Fruit fly (Drosophila melanogaster): ENCODE results near the gene Las.

Las gene

DNA sequence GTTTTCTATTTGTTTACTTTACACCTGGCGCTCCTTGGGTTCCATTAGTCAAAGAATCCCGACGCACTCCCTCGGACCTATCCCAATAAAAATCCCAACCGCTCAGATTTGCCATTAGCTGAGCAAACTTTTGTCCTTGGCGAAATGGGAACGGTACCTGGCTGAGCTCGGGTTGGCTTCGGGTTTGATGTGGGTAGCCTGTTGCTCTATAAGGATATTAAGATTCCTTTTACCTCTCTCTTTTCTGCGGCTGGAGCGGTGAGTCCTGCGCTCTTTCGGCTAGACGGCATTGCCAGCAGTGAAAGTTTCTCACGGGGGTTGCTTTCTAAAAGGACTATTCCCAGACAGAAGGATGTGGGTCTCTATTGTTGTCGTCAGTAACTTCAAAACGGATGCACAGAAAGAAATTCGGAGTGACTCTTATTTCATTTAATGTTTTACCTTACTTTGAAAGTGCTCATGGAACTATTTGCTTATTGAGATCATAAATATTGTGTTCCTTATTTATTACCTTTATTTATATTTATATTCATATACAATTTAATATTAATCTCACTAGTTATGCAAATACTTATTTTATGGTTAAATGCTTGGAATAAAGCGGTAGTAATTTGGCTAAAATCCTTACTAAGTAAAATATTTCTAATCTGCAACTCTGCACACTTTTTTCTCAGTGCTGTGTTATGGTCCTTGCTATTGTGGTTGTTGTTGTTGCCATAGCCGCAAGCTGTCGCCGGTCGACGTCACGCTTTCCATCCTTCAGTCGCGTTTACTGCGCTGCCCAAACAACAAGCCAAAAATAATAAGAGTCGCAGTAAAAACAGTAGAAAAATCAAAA, 9.7 kb upstream of the Las start, which contains the start of gene CG5910 (continued):
- peak; percentile 95 for TF ChIP-seq CG8924 (tag; optimal IDR thresholded peaks at IDR 0.05)
- TF ChIP-seq Hr39 (optimal IDR thresholded peaks at IDR 0.05) = no peak
- peak; percentile 93 for TF ChIP-seq grau (tag; optimal IDR thresholded peaks at IDR 0.05)
- no peak for TF ChIP-seq CG10565 (GFP tag; optimal IDR thresholded peaks at IDR 0.05)
- TF ChIP-seq stc (GFP tag; IDR thresholded peaks at IDR 0.05) = peak; percentile 78
- peak; percentile 50; the same call in 1 of the 2 replicates for TF ChIP-seq CG17612 (GFP tag; IDR thresholded peaks at IDR 0.05)
- TF ChIP-seq CG8388 (GFP tag; optimal IDR thresholded peaks at IDR 0.05) = peak; percentile 87
- peak; percentile 83 for TF ChIP-seq CG17385 (GFP tag; optimal IDR thresholded peaks at IDR 0.05)
- 0 out of 2 replicates have a peak, but pooled peaks have one; percentile 33 for TF ChIP-seq ara (GFP tag; IDR thresholded peaks at IDR 0.05)
- TF ChIP-seq CG11695 (GFP tag; IDR thresholded peaks at IDR 0.05) = peak; percentile 87
- TF ChIP-seq amos (GFP tag; IDR thresholded peaks at IDR 0.05; ENCODE audit: partially characterized antibody) = no peak
- peak; percentile 54; the same call in 1 of the 2 replicates for TF ChIP-seq CG6272 (GFP tag; IDR thresholded peaks at IDR 0.05)
- TF ChIP-seq CG11504 (tag; optimal IDR thresholded peaks at IDR 0.05) = peak; percentile 94
- peak; percentile 75 for TF ChIP-seq Ada2b (GFP tag; IDR thresholded peaks at IDR 0.05)
- peak; percentile 50; the same call in 1 of the 2 replicates for TF ChIP-seq peb (GFP tag; IDR thresholded peaks at IDR 0.05)
- TF ChIP-seq CG33557 (GFP tag; optimal IDR thresholded peaks at IDR 0.05) = peak; percentile 90
- no peak for TF ChIP-seq Blimp-1 (GFP tag; optimal IDR thresholded peaks at IDR 0.05)
- TF ChIP-seq Dref (GFP tag; IDR thresholded peaks at IDR 0.05) = no peak
- TF ChIP-seq aop (GFP tag; IDR thresholded peaks at IDR 0.05) = no peak
- TF ChIP-seq CG11696 (GFP tag; IDR thresholded peaks at IDR 0.05) = peak; percentile 66; the same call in 1 of the 2 replicates
- TF ChIP-seq gro (GFP tag; optimal IDR thresholded peaks at IDR 0.05) = no peak
- TF ChIP-seq MBD-R2 (GFP tag; IDR thresholded peaks at IDR 0.05) = no peak
- TF ChIP-seq gsb-n (tag; optimal IDR thresholded peaks at IDR 0.05) = peak; percentile 90
- no peak for TF ChIP-seq CG17568 (GFP tag; optimal IDR thresholded peaks at IDR 0.05)
- TF ChIP-seq Nf-YA (GFP tag; IDR thresholded peaks at IDR 0.05) = peak; percentile 41; the same call in 1 of the 2 replicates
- TF ChIP-seq CG3281 (GFP tag; optimal IDR thresholded peaks at IDR 0.05) = peak; percentile 93
- peak; percentile 84 for TF ChIP-seq row (GFP tag; IDR thresholded peaks at IDR 0.05)
- peak; percentile 74 for TF ChIP-seq al (GFP tag; IDR thresholded peaks at IDR 0.05)
- peak; percentile 88 for TF ChIP-seq CG4424 (GFP tag; optimal IDR thresholded peaks at IDR 0.05)
- TF ChIP-seq gsb (GFP tag; IDR thresholded peaks at IDR 0.05) = peak; percentile 52; the same call in 1 of the 2 replicates
- 0 out of 3 replicates have a peak, but pooled peaks have one; percentile 32 for TF ChIP-seq ken (GFP tag; IDR thresholded peaks at IDR 0.05)
- TF ChIP-seq crc (GFP tag; optimal IDR thresholded peaks at IDR 0.05) = no peak
- TF ChIP-seq CG6813 (GFP tag; optimal IDR thresholded peaks at IDR 0.05) = peak; percentile 87
- TF ChIP-seq CG9215 (GFP tag; IDR thresholded peaks at IDR 0.05) = peak; percentile 80
- no peak for TF ChIP-seq disco-r (GFP tag; optimal IDR thresholded peaks at IDR 0.05)
- no peak for TF ChIP-seq mld (GFP tag; IDR thresholded peaks at IDR 0.05; ENCODE audit: partially characterized antibody)
- TF ChIP-seq ewg (GFP tag; optimal IDR thresholded peaks at IDR 0.05) = peak; percentile 69
- TF ChIP-seq NC2β (GFP tag; optimal IDR thresholded peaks at IDR 0.05) = no peak
- peak; percentile 95 for TF ChIP-seq nmo (GFP tag; optimal IDR thresholded peaks at IDR 0.05)
- peak; percentile 79 for TF ChIP-seq CG4820 (GFP tag; optimal IDR thresholded peaks at IDR 0.05)
- TF ChIP-seq twi (tag; optimal IDR thresholded peaks at IDR 0.05) = peak; percentile 80
- peak; percentile 41; the same call in 1 of the 2 replicates for TF ChIP-seq gt (GFP tag; IDR thresholded peaks at IDR 0.05)
- TF ChIP-seq CG6765 (GFP tag; optimal IDR thresholded peaks at IDR 0.05) = peak; percentile 88
- peak; percentile 84 for TF ChIP-seq CG12104 (GFP tag; optimal IDR thresholded peaks at IDR 0.05)
- peak; percentile 86 for TF ChIP-seq org-1 (GFP tag; optimal IDR thresholded peaks at IDR 0.05)
- TF ChIP-seq ase (GFP tag; IDR thresholded peaks at IDR 0.05) = peak; percentile 52; the same call in 1 of the 3 replicates
- peak; percentile 51 for TF ChIP-seq sd (tag; optimal IDR thresholded peaks at IDR 0.05)

All from whole organism, embryonic.